Fruit fly (Drosophila melanogaster): ENCODE results near the gene sov.

DNA sequence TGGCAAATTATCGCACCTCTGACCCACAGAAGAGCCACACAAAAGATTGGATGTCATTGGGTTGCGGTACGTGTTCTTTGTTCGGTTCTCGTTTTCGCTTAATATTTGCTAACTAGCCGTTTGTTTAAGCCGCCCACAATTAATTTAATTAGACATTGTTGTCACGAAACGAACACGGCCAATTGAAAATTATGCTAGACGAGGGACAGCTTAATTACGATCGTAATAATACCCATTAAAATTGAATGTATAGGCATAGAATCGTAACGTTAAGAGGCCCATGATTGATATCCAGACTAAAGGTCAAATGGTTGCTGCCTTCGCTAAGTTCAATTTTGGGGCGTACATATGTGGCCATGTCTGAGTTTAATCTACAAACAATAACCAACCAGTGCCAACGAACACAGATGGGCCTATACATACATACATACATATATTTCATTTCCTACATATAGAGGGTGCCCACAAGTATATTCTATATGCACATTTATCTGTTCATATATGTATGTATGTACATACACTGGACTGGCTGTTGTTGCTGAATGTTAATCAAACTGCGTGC, 27.4 kb upstream of the sov start:
- no peak for TF ChIP-seq CG14655 (GFP tag; optimal IDR thresholded peaks at IDR 0.05)
- TF ChIP-seq fd96Ca (GFP tag; IDR thresholded peaks at IDR 0.05): no peak

All from whole organism, pupa.